Worm (Caenorhabditis elegans) whole organism, L4 larva: ENCODE results near the gene madf-4.

Experiments used
- ceh-20 ChIP-seq: fragments of 200-800 bp; sonication (Bioruptor generic); IDR thresholded peaks from 2 replicates; pipeline ENCODE4 v1.3.6; 2022; ENCODE audit warnings: missing genetic modification reagents, missing genetic modification characterization, missing compliant biosample characterization
- dpl-1 ChIP-seq: fragments of 150-350 bp; optimal IDR thresholded peaks from 2 replicates; lab custom pipeline; 2014; ENCODE audit warnings: missing biosample characterization, missing genetic modification reagents, missing genetic modification characterization
- mes-2 ChIP-seq: sonication (generic microtip); optimal IDR thresholded peaks from 2 replicates; lab custom pipeline; 2016; ENCODE audit warnings: missing genotype, mild to moderate bottlenecking, missing genetic modification characterization, missing compliant biosample characterization; ENCODE audit not compliant: poor library complexity, severe bottlenecking

DNA sequence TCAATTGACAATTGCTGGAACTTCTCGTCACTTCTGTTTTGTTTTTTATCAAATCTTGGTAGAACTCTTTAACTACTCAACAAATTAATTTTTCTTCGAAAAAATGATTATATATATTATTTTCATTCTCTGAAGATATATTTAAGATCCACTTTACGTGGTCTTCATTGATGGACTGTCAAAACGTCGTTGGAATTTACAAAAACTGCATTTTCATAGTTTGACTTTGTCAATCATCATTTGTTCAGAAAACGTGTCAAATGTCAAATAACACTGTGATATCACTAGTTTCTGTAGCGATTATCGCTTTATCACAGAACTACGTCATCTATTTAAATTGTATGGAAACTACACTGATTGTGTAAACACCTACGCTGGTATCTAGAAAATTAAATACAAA lies 37.9 kb downstream of the madf-4 start:
- TF ChIP-seq ceh-20 (GFP tag; lab: Robert Waterston, UW) (no peak), dpl-1 (GFP tag; lab: Kevin White, UChicago) (no peak), mes-2 (tag; lab: Kevin White, UChicago) (no peak)
